Fruit fly (Drosophila melanogaster): ENCODE data around the gene cmpy.

Gene cmpy

dm6 chr3L:20710475-20711177, 8.4 kb downstream of the cmpy start (continued):
- TF ChIP-seq Hr51 (GFP tag; optimal IDR thresholded peaks at IDR 0.05) (peak in 1 of 2 experiments; percentile 55), CG1529 (GFP tag; optimal IDR thresholded peaks at IDR 0.05) (no peak), Abd-B (GFP tag; optimal IDR thresholded peaks at IDR 0.05) (no peak), CG2202 (tag; optimal IDR thresholded peaks at IDR 0.05) (no peak), CG13775 (GFP tag; optimal IDR thresholded peaks at IDR 0.05) (peak; percentile 6), CG4282 (GFP tag; optimal IDR thresholded peaks at IDR 0.05) (no peak), CG3281 (GFP tag; optimal IDR thresholded peaks at IDR 0.05) (no peak), lilli (GFP tag; optimal IDR thresholded peaks at IDR 0.05) (peak; percentile 45), h (optimal IDR thresholded peaks at IDR 0.05) (no peak), CG34422 (GFP tag; IDR thresholded peaks at IDR 0.05) (no peak), CG8359 (GFP tag; optimal IDR thresholded peaks at IDR 0.05; ENCODE audit: borderline replicate concordance) (peak; percentile 14), Bteb2 (GFP tag; optimal IDR thresholded peaks at IDR 0.05) (no peak), pho (GFP tag; optimal IDR thresholded peaks at IDR 0.05) (no peak), ind (GFP tag; optimal IDR thresholded peaks at IDR 0.05) (no peak), CG5953 (GFP tag; IDR thresholded peaks at IDR 0.05) (no peak; the same call in 1 of the 2 replicates), cas (GFP tag; IDR thresholded peaks at IDR 0.05) (no peak), stwl (tag; optimal IDR thresholded peaks at IDR 0.05) (no peak), CG2199 (GFP tag; IDR thresholded peaks at IDR 0.05) (no peak), chn (GFP tag; optimal IDR thresholded peaks at IDR 0.05) (peak; percentile 3), CG12942 (GFP tag; optimal IDR thresholded peaks at IDR 0.05) (no peak), CG30403 (GFP tag; optimal IDR thresholded peaks at IDR 0.05) (peak; percentile 52), Drgx (GFP tag; IDR thresholded peaks at IDR 0.05) (no peak; the same call in 1 of the 2 replicates), sisA (GFP tag; IDR thresholded peaks at IDR 0.05) (peak; percentile 49), mirr (GFP tag; optimal IDR thresholded peaks at IDR 0.05) (no peak), onecut (GFP tag; IDR thresholded peaks at IDR 0.05) (peak; percentile 27; the same call in 1 of the 2 replicates), Lpt (GFP tag; optimal IDR thresholded peaks at IDR 0.05) (no peak), ewg (GFP tag; optimal IDR thresholded peaks at IDR 0.05) (peak; percentile 11), dm (GFP tag; optimal IDR thresholded peaks at IDR 0.05) (no peak), CG3995 (GFP tag; optimal IDR thresholded peaks at IDR 0.05) (no peak), TFAM (GFP tag; optimal IDR thresholded peaks at IDR 0.05) (no peak), CG17328 (GFP tag; IDR thresholded peaks at IDR 0.05) (0 out of 2 replicates have a peak, but pooled peaks have one; percentile 45), CG18619 (GFP tag; optimal IDR thresholded peaks at IDR 0.05) (no peak), bigmax (GFP tag; optimal IDR thresholded peaks at IDR 0.05) (no peak), CG10209 (GFP tag; optimal IDR thresholded peaks at IDR 0.05) (no peak), Adf1 (GFP tag; IDR thresholded peaks at IDR 0.05) (no peak), gce (GFP tag; IDR thresholded peaks at IDR 0.05) (no peak), zen (tag; optimal IDR thresholded peaks at IDR 0.05) (peak; percentile 9), slbo (GFP tag; IDR thresholded peaks at IDR 0.05) (peak; percentile 50), CG7556 (GFP tag; optimal IDR thresholded peaks at IDR 0.05) (no peak), CG7745 (tag; optimal IDR thresholded peaks at IDR 0.05) (no peak), CG8281 (tag; optimal IDR thresholded peaks at IDR 0.05) (no peak), tll (GFP tag; optimal IDR thresholded peaks at IDR 0.05) (no peak), gsb (GFP tag; IDR thresholded peaks at IDR 0.05) (no peak), dmrt99B (tag; optimal IDR thresholded peaks at IDR 0.05) (peak; percentile 67), pb (GFP tag; optimal IDR thresholded peaks at IDR 0.05) (no peak), Meics (GFP tag; optimal IDR thresholded peaks at IDR 0.05) (peak; percentile 15), ERR (GFP tag; optimal IDR thresholded peaks at IDR 0.05) (no peak), Spps (tag; optimal IDR thresholded peaks at IDR 0.05) (peak; percentile 14), CG12744 (GFP tag; optimal IDR thresholded peaks at IDR 0.05) (no peak), prd (optimal IDR thresholded peaks at IDR 0.05) (no peak), prd (GFP tag; IDR thresholded peaks at IDR 0.05) (peak; percentile 62; the same call in 1 of the 3 replicates)

Data from whole organism, embryonic.